Fruit fly (Drosophila melanogaster): Measurements from ENCODE around the gene XRCC1.

XRCC1 gene

dm6 chrX:5322459-5322883 lies 7.2 kb upstream of the XRCC1 start, which contains the start of gene Rnp4F:
Gene Rnp4F, minus strand, starts transcription at chrX:5322696.
- TF ChIP-seq pad (GFP tag; optimal IDR thresholded peaks at IDR 0.05) = peak; percentile 77
- peak; percentile 78 for TF ChIP-seq CG7101 (tag; optimal IDR thresholded peaks at IDR 0.05)
- TF ChIP-seq Crg-1 (GFP tag; optimal IDR thresholded peaks at IDR 0.05) = peak; percentile 75
- peak; percentile 87 for TF ChIP-seq CG11617 (GFP tag; optimal IDR thresholded peaks at IDR 0.05)
- peak; percentile 77 for TF ChIP-seq ovo (GFP tag; optimal IDR thresholded peaks at IDR 0.05)
- peak; percentile 58 for TF ChIP-seq CG14711 (tag; optimal IDR thresholded peaks at IDR 0.05)
- peak; percentile 50 for TF ChIP-seq CG12768 (GFP tag; optimal IDR thresholded peaks at IDR 0.05)
- peak; percentile 34 for TF ChIP-seq Clk (GFP tag; optimal IDR thresholded peaks at IDR 0.05)
- peak; percentile 91 for TF ChIP-seq Hr96 (GFP tag; optimal IDR thresholded peaks at IDR 0.05)
- TF ChIP-seq cnc (optimal IDR thresholded peaks at IDR 0.05) = no peak
- TF ChIP-seq CG7045 (GFP tag; optimal IDR thresholded peaks at IDR 0.05) = peak; percentile 28
- no peak for TF ChIP-seq kay (GFP tag; ENCODE audit: borderline replicate concordance)
- TF ChIP-seq Mnt (GFP tag; optimal IDR thresholded peaks at IDR 0.05) = peak; percentile 84
- TF ChIP-seq toe (GFP tag; optimal IDR thresholded peaks at IDR 0.05) = peak; percentile 81
- peak; percentile 73 for TF ChIP-seq tj (GFP tag; optimal IDR thresholded peaks at IDR 0.05)
- TF ChIP-seq CG33017 (tag; optimal IDR thresholded peaks at IDR 0.05) = peak; percentile 3
- TF ChIP-seq cic (GFP tag; optimal IDR thresholded peaks at IDR 0.05) = no peak
- TF ChIP-seq CG5204 (GFP tag; optimal IDR thresholded peaks at IDR 0.05) = peak; percentile 64
- TF ChIP-seq bab1 (GFP tag; optimal IDR thresholded peaks at IDR 0.05) = peak; percentile 85
- peak; percentile 85 for TF ChIP-seq CG1620 (GFP tag; optimal IDR thresholded peaks at IDR 0.05)

DNA sequence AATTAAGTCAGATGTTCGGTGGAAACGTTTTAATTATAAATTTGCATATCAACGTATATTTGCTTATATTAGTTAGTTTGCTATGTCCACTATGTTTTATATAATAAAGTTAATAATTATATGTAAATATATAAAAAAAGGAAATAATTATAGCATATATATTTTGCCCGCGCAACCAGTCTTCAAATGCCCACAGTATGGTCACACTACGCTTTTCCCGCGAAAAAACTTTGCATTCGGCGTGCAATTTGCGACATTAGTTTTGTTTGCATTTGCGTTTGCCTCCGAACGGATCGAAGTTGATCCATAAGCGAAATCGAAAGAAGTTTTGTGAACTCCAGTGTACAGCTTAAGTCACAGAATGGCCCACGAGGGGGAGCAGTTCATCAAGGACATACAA lies 6.0 kb upstream of the XRCC1 start, which contains the start of gene Mcm3:
Gene Mcm3, plus strand, starts transcription at position 220 of the 400 bp plus-strand sequence.
- TF ChIP-seq CG7101 (tag; optimal IDR thresholded peaks at IDR 0.05) (no peak), bab1 (GFP tag; optimal IDR thresholded peaks at IDR 0.05) (no peak), Crg-1 (GFP tag; optimal IDR thresholded peaks at IDR 0.05) (no peak), CG12768 (GFP tag; optimal IDR thresholded peaks at IDR 0.05) (no peak), cic (GFP tag; optimal IDR thresholded peaks at IDR 0.05) (no peak), CG7045 (GFP tag; optimal IDR thresholded peaks at IDR 0.05) (no peak), Hr96 (GFP tag; optimal IDR thresholded peaks at IDR 0.05) (no peak), pad (GFP tag; optimal IDR thresholded peaks at IDR 0.05) (no peak), CG14711 (tag; optimal IDR thresholded peaks at IDR 0.05) (no peak), CG33017 (tag; optimal IDR thresholded peaks at IDR 0.05) (no peak), tj (GFP tag; optimal IDR thresholded peaks at IDR 0.05) (no peak), CG1620 (GFP tag; optimal IDR thresholded peaks at IDR 0.05) (no peak), CG5204 (GFP tag; optimal IDR thresholded peaks at IDR 0.05) (no peak), cnc (optimal IDR thresholded peaks at IDR 0.05) (no peak), CG11617 (GFP tag; optimal IDR thresholded peaks at IDR 0.05) (no peak), kay (GFP tag; ENCODE audit: borderline replicate concordance) (no peak), Mnt (GFP tag; optimal IDR thresholded peaks at IDR 0.05) (no peak), ovo (GFP tag; optimal IDR thresholded peaks at IDR 0.05) (no peak)

DNA sequence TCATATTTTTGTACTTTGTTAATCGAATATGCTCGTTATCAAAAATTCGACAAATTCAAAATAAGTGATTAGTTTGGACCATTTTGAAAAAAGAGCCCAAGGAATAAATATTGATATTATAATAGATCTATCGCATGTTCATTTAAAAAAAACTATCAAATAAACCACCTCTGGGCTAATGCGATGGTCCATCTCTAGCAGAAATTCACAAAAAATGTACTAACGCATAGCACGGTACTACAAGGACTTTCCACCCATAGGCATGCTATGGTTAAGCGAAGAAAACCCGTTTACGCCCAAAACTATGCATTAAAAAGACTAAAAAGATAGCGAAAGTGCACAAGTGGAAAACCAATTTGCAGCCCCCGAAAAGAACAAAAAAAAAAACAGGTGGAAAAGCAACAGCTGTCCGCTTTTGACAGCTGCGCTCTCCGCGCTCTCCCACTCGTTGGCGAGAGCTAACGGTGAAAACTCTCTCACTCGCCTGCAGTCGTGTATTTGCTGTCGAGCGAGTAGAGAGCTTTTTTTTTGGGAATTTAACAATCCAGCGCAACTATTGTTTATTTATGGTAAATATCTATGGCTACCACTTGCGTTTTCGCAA lies 2.7 kb downstream of the XRCC1 start, which contains the start of gene CanB:
Gene CanB, plus strand, starts transcription at position 241 of the 604 bp plus-strand sequence.
- TF ChIP-seq ovo (GFP tag; optimal IDR thresholded peaks at IDR 0.05) (no peak), bab1 (GFP tag; optimal IDR thresholded peaks at IDR 0.05) (peak; percentile 35)

dm6 chrX:5336722-5337121 lies 7.0 kb downstream of the XRCC1 start:
- TF ChIP-seq CG7101 (tag; optimal IDR thresholded peaks at IDR 0.05) = no peak
- no peak for TF ChIP-seq ovo (GFP tag; optimal IDR thresholded peaks at IDR 0.05)
- TF ChIP-seq CG33017 (tag; optimal IDR thresholded peaks at IDR 0.05) = peak; percentile 18
- TF ChIP-seq CG7045 (GFP tag; optimal IDR thresholded peaks at IDR 0.05) = peak; percentile 33
- no peak for TF ChIP-seq cnc (optimal IDR thresholded peaks at IDR 0.05)
- peak; percentile 19 for TF ChIP-seq CG5204 (GFP tag; optimal IDR thresholded peaks at IDR 0.05)
- no peak for TF ChIP-seq pad (GFP tag; optimal IDR thresholded peaks at IDR 0.05)
- TF ChIP-seq tj (GFP tag; optimal IDR thresholded peaks at IDR 0.05) = no peak

DNA sequence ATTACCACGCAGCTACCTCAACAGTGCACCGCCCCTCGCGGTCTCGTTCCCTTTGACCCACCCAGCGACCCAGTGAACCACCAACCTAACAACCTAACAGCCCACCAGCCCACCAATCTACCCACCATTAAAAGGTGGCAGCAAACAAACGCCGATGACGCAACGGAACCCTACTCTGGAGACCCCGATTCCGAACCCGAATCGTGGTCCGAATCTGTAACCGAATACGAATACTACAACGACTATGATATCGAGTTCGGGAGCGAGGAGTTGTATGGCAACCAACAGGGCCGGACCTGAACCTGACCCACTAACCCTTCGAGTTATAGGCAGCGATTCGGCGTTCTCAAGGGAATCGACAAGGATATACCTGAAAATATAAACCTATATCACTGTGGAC lies 7.6 kb downstream of the XRCC1 start:
- TF ChIP-seq Hr96 (GFP tag; optimal IDR thresholded peaks at IDR 0.05) (no peak), Crg-1 (GFP tag; optimal IDR thresholded peaks at IDR 0.05) (no peak), kay (GFP tag; ENCODE audit: borderline replicate concordance) (no peak), CG33017 (tag; optimal IDR thresholded peaks at IDR 0.05) (no peak), Mnt (GFP tag; optimal IDR thresholded peaks at IDR 0.05) (no peak), pad (GFP tag; optimal IDR thresholded peaks at IDR 0.05) (no peak), Clk (GFP tag; optimal IDR thresholded peaks at IDR 0.05) (no peak), CG12768 (GFP tag; optimal IDR thresholded peaks at IDR 0.05) (no peak), CG5204 (GFP tag; optimal IDR thresholded peaks at IDR 0.05) (no peak)

dm6 chrX:5338435-5338834 lies 8.8 kb downstream of the XRCC1 start:
- no peak for TF ChIP-seq Hr96 (GFP tag; optimal IDR thresholded peaks at IDR 0.05)
- TF ChIP-seq bab1 (GFP tag; optimal IDR thresholded peaks at IDR 0.05) = no peak
- no peak for TF ChIP-seq CG7045 (GFP tag; optimal IDR thresholded peaks at IDR 0.05)
- no peak for TF ChIP-seq kay (GFP tag; ENCODE audit: borderline replicate concordance)
- no peak for TF ChIP-seq toe (GFP tag; optimal IDR thresholded peaks at IDR 0.05)
- no peak for TF ChIP-seq CG12768 (GFP tag; optimal IDR thresholded peaks at IDR 0.05)
- TF ChIP-seq cnc (optimal IDR thresholded peaks at IDR 0.05) = no peak
- TF ChIP-seq CG1620 (GFP tag; optimal IDR thresholded peaks at IDR 0.05) = no peak
- no peak for TF ChIP-seq CG14711 (tag; optimal IDR thresholded peaks at IDR 0.05)
- no peak for TF ChIP-seq Clk (GFP tag; optimal IDR thresholded peaks at IDR 0.05)
- TF ChIP-seq tj (GFP tag; optimal IDR thresholded peaks at IDR 0.05) = no peak
- no peak for TF ChIP-seq pad (GFP tag; optimal IDR thresholded peaks at IDR 0.05)
- TF ChIP-seq CG11617 (GFP tag; optimal IDR thresholded peaks at IDR 0.05) = no peak
- no peak for TF ChIP-seq CG7101 (tag; optimal IDR thresholded peaks at IDR 0.05)
- TF ChIP-seq ovo (GFP tag; optimal IDR thresholded peaks at IDR 0.05) = no peak
- TF ChIP-seq Crg-1 (GFP tag; optimal IDR thresholded peaks at IDR 0.05) = no peak
- TF ChIP-seq Mnt (GFP tag; optimal IDR thresholded peaks at IDR 0.05) = no peak
- no peak for TF ChIP-seq CG5204 (GFP tag; optimal IDR thresholded peaks at IDR 0.05)
- TF ChIP-seq cic (GFP tag; optimal IDR thresholded peaks at IDR 0.05) = no peak

All from whole organism, adult.